Worm (Caenorhabditis elegans) whole organism, early embryonic: ENCODE data around the gene molo-1.

Source experiments
- B0310.2 ChIP-seq: sonication (generic microtip); optimal IDR thresholded peaks from 2 replicates; lab custom pipeline; 2016; ENCODE audit warnings: mild to moderate bottlenecking, missing genetic modification characterization, missing compliant biosample characterization
- F13C5.2 ChIP-seq: sonication (generic microtip); optimal IDR thresholded peaks from 2 replicates; lab custom pipeline; 2017; ENCODE audit warnings: mild to moderate bottlenecking, missing genetic modification characterization, inconsistent platforms, missing compliant biosample characterization
- aly-1 ChIP-seq: sonication (generic microtip); optimal IDR thresholded peaks from 2 replicates; lab custom pipeline; 2016; ENCODE audit warnings: missing genetic modification characterization, missing compliant biosample characterization
- ama-1 ChIP-seq: fragments of 150-350 bp; optimal IDR thresholded peaks from 2 replicates; lab custom pipeline; 2014
- ceh-13 ChIP-seq: fragments of 200-800 bp; sonication (Bioruptor generic); optimal IDR thresholded peaks from 2 replicates; lab custom pipeline; 2018; ENCODE audit warnings: mild to moderate bottlenecking, missing genetic modification characterization, missing compliant biosample characterization
- ceh-36 ChIP-seq: sonication (generic microtip); optimal IDR thresholded peaks from 2 replicates; lab custom pipeline; 2016; ENCODE audit warnings: missing genetic modification characterization, inconsistent platforms, missing compliant biosample characterization
- ets-7 ChIP-seq: sonication (generic microtip); optimal IDR thresholded peaks from 2 replicates; lab custom pipeline; 2016; ENCODE audit warnings: missing genotype, missing genetic modification characterization, missing compliant biosample characterization
- flt-1 ChIP-seq: fragments of 200-800 bp; sonication (Bioruptor generic); IDR thresholded peaks from 2 replicates; pipeline ENCODE4 v1.3.6; 2022; ENCODE audit warnings: missing genetic modification characterization, missing compliant biosample characterization
- hmbx-1 ChIP-seq: sonication (generic microtip); optimal IDR thresholded peaks from 2 replicates; lab custom pipeline; 2016; ENCODE audit warnings: mild to moderate bottlenecking, missing genetic modification characterization, missing compliant biosample characterization
- hnd-1 ChIP-seq: sonication (generic microtip); optimal IDR thresholded peaks from 2 replicates; lab custom pipeline; 2016; ENCODE audit warnings: missing genetic modification characterization, missing compliant biosample characterization
- sea-1 ChIP-seq: fragments of 200-800 bp; sonication (Bioruptor generic); conservative IDR thresholded peaks from 2 replicates; pipeline ENCODE4 v1.3.6; 2022; ENCODE audit warnings: missing genetic modification characterization, missing compliant biosample characterization
- tra-4 ChIP-seq: sonication (generic microtip); optimal IDR thresholded peaks from 2 replicates; lab custom pipeline; 2017; ENCODE audit warnings: missing genetic modification characterization, missing compliant biosample characterization

- TF ChIP-seq B0310.2 (tag; lab: Kevin White, UChicago) (no peak), aly-1 (no peak), ama-1 (lab: Kevin White, UChicago) (no peak), ceh-36 (tag; lab: Kevin White, UChicago) (no peak), ceh-13 (GFP tag; lab: Kevin White, UChicago) (no peak), flt-1 (GFP tag; lab: Robert Waterston, UW) (no peak), sea-1 (no peak), F13C5.2 (tag; lab: Kevin White, UChicago) (no peak), hmbx-1 (no peak), ets-7 (no peak), tra-4 (tag; lab: Kevin White, UChicago) (no peak), hnd-1 (tag; lab: Kevin White, UChicago) (no peak)
Observed at ce11 chrIII:5543727-5544345, 30.0 kb upstream of the molo-1 start, which contains the start of gene D1044.1.
